Fruit fly (Drosophila melanogaster): ENCODE data around the gene Cyp4e3.

Gene Cyp4e3

DNA sequence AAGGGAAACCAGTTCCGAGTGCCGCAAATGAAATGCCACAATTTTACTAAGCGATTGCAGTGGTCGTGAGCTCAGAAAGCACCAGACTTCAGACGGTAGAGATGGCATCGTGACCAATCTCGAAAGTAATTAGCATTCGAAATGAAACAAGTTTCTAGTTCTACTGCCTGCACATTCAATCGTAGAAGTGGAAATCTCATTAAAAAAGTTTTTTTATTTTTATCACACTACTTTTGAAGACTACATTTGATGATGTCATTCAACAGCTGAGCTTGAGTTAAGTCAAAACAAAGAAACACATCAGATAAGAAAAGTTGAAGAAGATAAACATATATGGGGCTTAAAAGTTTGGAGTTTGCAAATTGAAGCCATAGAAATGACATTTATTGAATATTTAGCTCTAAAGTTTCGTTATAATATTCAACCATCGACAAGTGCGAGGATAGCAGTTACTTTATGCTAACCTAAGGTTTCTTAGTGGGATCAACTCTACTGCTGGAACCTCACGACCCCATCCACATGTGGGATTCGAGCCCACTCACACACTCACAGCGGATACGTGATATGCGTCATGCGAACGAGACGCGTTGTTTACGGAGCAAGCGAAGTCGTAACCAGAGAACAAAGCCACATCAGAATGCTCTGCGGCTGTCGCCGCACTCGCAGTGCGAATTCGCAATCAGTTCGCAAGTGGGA lies 13.7 kb downstream of the Cyp4e3 start, which contains the start of gene CG13117 (continued):
- no peak for TF ChIP-seq dac (GFP tag; optimal IDR thresholded peaks at IDR 0.05)
- TF ChIP-seq salr (GFP tag; optimal IDR thresholded peaks at IDR 0.05) = peak in 1 of 2 experiments; percentile 63
- TF ChIP-seq achi (GFP tag; optimal IDR thresholded peaks at IDR 0.05) = peak; percentile 12
- peak; percentile 49 for TF ChIP-seq Eip75B (GFP tag; optimal IDR thresholded peaks at IDR 0.05)
- peak; percentile 37 for TF ChIP-seq CG6276 (GFP tag; optimal IDR thresholded peaks at IDR 0.05)
- TF ChIP-seq CG10669 (GFP tag; optimal IDR thresholded peaks at IDR 0.05) = peak; percentile 23
- TF ChIP-seq CG6163 (GFP tag; IDR thresholded peaks at IDR 0.05) = peak; percentile 68
- peak; percentile 40 for TF ChIP-seq CG4318 (GFP tag; optimal IDR thresholded peaks at IDR 0.05)
- peak; percentile 88 for TF ChIP-seq svp (GFP tag)
- TF ChIP-seq CG6854 (GFP tag; optimal IDR thresholded peaks at IDR 0.05) = no peak
- no peak for TF ChIP-seq CG9139 (GFP tag; optimal IDR thresholded peaks at IDR 0.05)
- TF ChIP-seq Gug (GFP tag; IDR thresholded peaks at IDR 0.05) = peak; percentile 22; the same call in 1 of the 2 replicates
- peak; percentile 51 for TF ChIP-seq fd59A (GFP tag; optimal IDR thresholded peaks at IDR 0.05)
- no peak for TF ChIP-seq Hr38 (GFP tag; optimal IDR thresholded peaks at IDR 0.05)
- TF ChIP-seq fkh (GFP tag; optimal IDR thresholded peaks at IDR 0.05) = no peak
- TF ChIP-seq cyc (GFP tag; optimal IDR thresholded peaks at IDR 0.05) = peak; percentile 55
- TF ChIP-seq CG6792 (GFP tag; optimal IDR thresholded peaks at IDR 0.05) = peak; percentile 55
- TF ChIP-seq Sox102F (GFP tag; optimal IDR thresholded peaks at IDR 0.05) = peak; percentile 25
- peak; percentile 37 for TF ChIP-seq Smox (GFP tag; optimal IDR thresholded peaks at IDR 0.05)
- peak; percentile 4 for TF ChIP-seq Sox15 (GFP tag; optimal IDR thresholded peaks at IDR 0.05)
- TF ChIP-seq OdsH (GFP tag; optimal IDR thresholded peaks at IDR 0.05) = peak; percentile 16
- no peak for TF ChIP-seq CG16779 (tag; optimal IDR thresholded peaks at IDR 0.05)
- TF ChIP-seq eg (GFP tag; IDR thresholded peaks at IDR 0.05) = peak; percentile 54; the same call in 2 of the 3 replicates
- TF ChIP-seq spab (GFP tag; optimal IDR thresholded peaks at IDR 0.05) = peak; percentile 35
- TF ChIP-seq esn (GFP tag; optimal IDR thresholded peaks at IDR 0.05) = peak; percentile 65
- TF ChIP-seq CG15336 (GFP tag; IDR thresholded peaks at IDR 0.05) = peak; percentile 34; the same call in 1 of the 2 replicates
- TF ChIP-seq CG34406 (GFP tag; optimal IDR thresholded peaks at IDR 0.05) = peak; percentile 48
- no peak for TF ChIP-seq Lpt (GFP tag; optimal IDR thresholded peaks at IDR 0.05)
- peak; percentile 32 for TF ChIP-seq CG3032 (tag; optimal IDR thresholded peaks at IDR 0.05)
- no peak for TF ChIP-seq dsx (GFP tag; optimal IDR thresholded peaks at IDR 0.05; ENCODE audit: poor library complexity, severe bottlenecking)

DNA sequence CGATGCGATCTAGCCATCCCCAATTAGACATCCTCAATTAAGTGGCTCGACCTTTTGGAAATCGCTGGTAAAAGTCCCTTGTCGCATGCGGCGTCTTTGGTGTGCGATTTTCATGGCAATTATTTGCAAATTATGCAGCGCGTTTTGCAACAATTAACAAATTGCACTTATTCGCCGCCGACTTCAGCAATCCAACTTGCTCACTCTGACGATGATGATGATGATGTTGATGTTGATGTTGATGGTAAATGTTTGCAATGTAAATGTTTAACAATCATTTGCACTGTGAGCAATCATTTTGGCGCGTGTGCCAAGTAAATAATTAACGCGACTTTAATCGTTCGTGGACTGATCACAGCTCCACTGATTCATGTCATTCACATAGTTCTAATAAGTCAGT lies 15.7 kb downstream of the Cyp4e3 start:
- no peak for TF ChIP-seq CG31627 (GFP tag; optimal IDR thresholded peaks at IDR 0.05)
- TF ChIP-seq CG8632 (GFP tag; optimal IDR thresholded peaks at IDR 0.05) = peak; percentile 21
- TF ChIP-seq lz (GFP tag; optimal IDR thresholded peaks at IDR 0.05) = no peak
- no peak for TF ChIP-seq CG6792 (GFP tag; optimal IDR thresholded peaks at IDR 0.05)
- no peak for TF ChIP-seq CG8119 (GFP tag; IDR thresholded peaks at IDR 0.05)
- TF ChIP-seq cyc (GFP tag; optimal IDR thresholded peaks at IDR 0.05) = no peak
- no peak for TF ChIP-seq fd85E (GFP tag; optimal IDR thresholded peaks at IDR 0.05)
- peak; percentile 37 for TF ChIP-seq CG7368 (GFP tag; optimal IDR thresholded peaks at IDR 0.05)
- TF ChIP-seq CG3919 (GFP tag; optimal IDR thresholded peaks at IDR 0.05) = peak; percentile 47
- TF ChIP-seq CG9139 (GFP tag; optimal IDR thresholded peaks at IDR 0.05) = no peak
- no peak for TF ChIP-seq CG6808 (GFP tag; optimal IDR thresholded peaks at IDR 0.05)
- no peak for TF ChIP-seq OdsH (GFP tag; optimal IDR thresholded peaks at IDR 0.05)
- peak; percentile 25 for TF ChIP-seq CG6854 (GFP tag; optimal IDR thresholded peaks at IDR 0.05)
- peak; percentile 38 for TF ChIP-seq CG34406 (GFP tag; optimal IDR thresholded peaks at IDR 0.05)
- TF ChIP-seq dac (GFP tag; optimal IDR thresholded peaks at IDR 0.05) = no peak
- TF ChIP-seq eg (GFP tag; IDR thresholded peaks at IDR 0.05) = 0 out of 3 replicates have a peak, but pooled peaks have one; percentile 21
- TF ChIP-seq achi (GFP tag; optimal IDR thresholded peaks at IDR 0.05) = peak; percentile 15
- TF ChIP-seq CG6276 (GFP tag; optimal IDR thresholded peaks at IDR 0.05) = no peak
- no peak for TF ChIP-seq CG11902 (GFP tag; optimal IDR thresholded peaks at IDR 0.05)
- TF ChIP-seq Blimp-1 (GFP tag; optimal IDR thresholded peaks at IDR 0.05) = no peak
- peak; percentile 26 for TF ChIP-seq CG1621 (tag; optimal IDR thresholded peaks at IDR 0.05)
- TF ChIP-seq topi (GFP tag; optimal IDR thresholded peaks at IDR 0.05) = no peak
- peak; percentile 77 for TF ChIP-seq Eip78C (GFP tag)
- TF ChIP-seq CG6163 (GFP tag; IDR thresholded peaks at IDR 0.05) = peak; percentile 44; the same call in 1 of the 3 replicates
- no peak for TF ChIP-seq CG16779 (tag; optimal IDR thresholded peaks at IDR 0.05)
- TF ChIP-seq ss (GFP tag; optimal IDR thresholded peaks at IDR 0.05) = peak in 1 of 2 experiments; percentile 8
- no peak for TF ChIP-seq Sox14 (GFP tag; optimal IDR thresholded peaks at IDR 0.05)
- no peak for TF ChIP-seq Hr4 (GFP tag; optimal IDR thresholded peaks at IDR 0.05)
- peak in 1 of 2 experiments; percentile 28 for TF ChIP-seq salr (GFP tag; optimal IDR thresholded peaks at IDR 0.05)
- TF ChIP-seq fkh (GFP tag; optimal IDR thresholded peaks at IDR 0.05) = no peak
- TF ChIP-seq dsx (GFP tag; optimal IDR thresholded peaks at IDR 0.05; ENCODE audit: poor library complexity, severe bottlenecking) = no peak
- no peak for TF ChIP-seq Ets21C (GFP tag; optimal IDR thresholded peaks at IDR 0.05)

Data from whole organism, prepupa.